Worm (Caenorhabditis elegans) whole organism, L2 larva: ENCODE measurements around the gene K08D8.12.

Experiments used
- C34F6.9 ChIP-seq: fragments of 150-350 bp; optimal IDR thresholded peaks from 2 replicates; lab custom pipeline; 2014; ENCODE audit warnings: missing biosample characterization, missing genetic modification characterization
- Y55F3AM.14 ChIP-seq: fragments of 200-800 bp; sonication (Bioruptor generic); optimal IDR thresholded peaks from 2 replicates; lab custom pipeline; 2018; ENCODE audit warnings: mild to moderate bottlenecking, missing genetic modification characterization, missing compliant biosample characterization
- ZK546.5 ChIP-seq: sonication (generic microtip); optimal IDR thresholded peaks from 2 replicates; lab custom pipeline; 2017; ENCODE audit warnings: missing biosample characterization, missing genetic modification characterization
- alr-1 ChIP-seq: fragments of 150-350 bp; optimal IDR thresholded peaks from 2 replicates; lab custom pipeline; 2014; ENCODE audit warnings: missing biosample characterization, missing genetic modification characterization
- aly-2 ChIP-seq: fragments of 150-350 bp; optimal IDR thresholded peaks from 2 replicates; lab custom pipeline; 2014; ENCODE audit warnings: missing biosample characterization, missing genetic modification characterization
- ama-1 ChIP-seq: fragments of 150-350 bp; optimal IDR thresholded peaks from 2 replicates; lab custom pipeline; 2018; ENCODE audit warnings: inconsistent platforms
- blmp-1 ChIP-seq: sonication (generic microtip); optimal IDR thresholded peaks from 2 replicates; lab custom pipeline; 2017; ENCODE audit warnings: missing genetic modification characterization, mild to moderate bottlenecking, missing compliant biosample characterization, antibody characterized with exemption, moderate library complexity; ENCODE audit not compliant: insufficient read depth
- ceh-82 ChIP-seq: fragments of 150-350 bp; optimal IDR thresholded peaks from 2 replicates; lab custom pipeline; 2014; ENCODE audit warnings: missing biosample characterization, missing genetic modification characterization
- elt-1 ChIP-seq: fragments of 150-350 bp; optimal IDR thresholded peaks from 2 replicates; lab custom pipeline; 2014; ENCODE audit warnings: missing biosample characterization, missing genetic modification characterization
- fos-1 ChIP-seq: fragments of 150-350 bp; optimal IDR thresholded peaks from 2 replicates; lab custom pipeline; 2014; ENCODE audit warnings: missing biosample characterization, missing genetic modification characterization
- gmeb-1 ChIP-seq: fragments of 150-350 bp; optimal IDR thresholded peaks from 2 replicates; lab custom pipeline; 2014; ENCODE audit warnings: missing biosample characterization, missing genetic modification characterization
- lin-39 ChIP-seq: fragments of 150-350 bp; optimal IDR thresholded peaks from 2 replicates; lab custom pipeline; 2014; ENCODE audit warnings: missing biosample characterization, missing genetic modification reagents, missing genetic modification characterization
- mab-5 ChIP-seq: fragments of 150-350 bp; optimal IDR thresholded peaks from 2 replicates; lab custom pipeline; 2014; ENCODE audit warnings: missing biosample characterization, missing genetic modification characterization
- mdl-1 ChIP-seq, 2 experiments: fragments of 150-350 bp in 1 of 2; sonication (generic microtip) in 1 of 2; optimal IDR thresholded peaks; 2 replicates each; lab custom pipeline; 2017; ENCODE audit warnings: missing biosample characterization in 2 of 2, missing genetic modification characterization in 2 of 2
- nhr-11 ChIP-seq: fragments of 150-350 bp; optimal IDR thresholded peaks from 2 replicates; lab custom pipeline; 2014; ENCODE audit warnings: missing biosample characterization, missing genetic modification characterization
- nhr-12 ChIP-seq: fragments of 150-350 bp; optimal IDR thresholded peaks from 2 replicates; lab custom pipeline; 2014; ENCODE audit warnings: missing biosample characterization, missing genetic modification characterization
- nhr-21 ChIP-seq: fragments of 150-350 bp; optimal IDR thresholded peaks from 2 replicates; lab custom pipeline; 2014; ENCODE audit warnings: missing biosample characterization, missing genetic modification characterization
- nhr-23 ChIP-seq: fragments of 150-350 bp; optimal IDR thresholded peaks from 2 replicates; lab custom pipeline; 2014; ENCODE audit warnings: missing biosample characterization, missing genetic modification reagents, missing genetic modification characterization
- nhr-25 ChIP-seq: fragments of 150-350 bp; sonication (generic microtip); optimal IDR thresholded peaks from 3 replicates; lab custom pipeline; 2014; ENCODE audit warnings: missing biosample characterization, missing genetic modification characterization
- nhr-6 ChIP-seq: fragments of 150-350 bp; optimal IDR thresholded peaks from 2 replicates; lab custom pipeline; 2014; ENCODE audit warnings: missing biosample characterization, missing genetic modification characterization
- nhr-77 ChIP-seq: fragments of 150-350 bp; optimal IDR thresholded peaks from 2 replicates; lab custom pipeline; 2014; ENCODE audit warnings: missing biosample characterization, missing genetic modification characterization
- peb-1 ChIP-seq: fragments of 150-350 bp; optimal IDR thresholded peaks from 2 replicates; lab custom pipeline; 2014; ENCODE audit warnings: missing biosample characterization, missing genetic modification characterization
- skn-1 ChIP-seq: sonication (generic microtip); optimal IDR thresholded peaks from 2 replicates; lab custom pipeline; 2017; ENCODE audit warnings: missing biosample characterization, missing genetic modification characterization
- sma-9 ChIP-seq, 2 experiments: fragments of 150-350 bp in 1 of 2; sonication (generic microtip) in 1 of 2; optimal IDR thresholded peaks; 2 replicates each; lab custom pipeline; 2014 to 2016; ENCODE audit warnings: missing genetic modification characterization in 2 of 2, mild to moderate bottlenecking in 1 of 2, missing biosample characterization in 1 of 2, missing compliant biosample characterization in 1 of 2, missing genetic modification reagents in 1 of 2, moderate library complexity in 1 of 2
- unc-39 ChIP-seq: fragments of 150-350 bp; optimal IDR thresholded peaks from 2 replicates; lab custom pipeline; 2014; ENCODE audit warnings: missing biosample characterization, missing genetic modification characterization
- unc-55 ChIP-seq: fragments of 150-350 bp; sonication (generic microtip); optimal IDR thresholded peaks from 3 replicates; lab custom pipeline; 2014; ENCODE audit warnings: missing biosample characterization, missing genetic modification reagents, missing genetic modification characterization
- unc-62 ChIP-seq: fragments of 150-350 bp; optimal IDR thresholded peaks from 2 replicates; lab custom pipeline; 2014; ENCODE audit warnings: missing biosample characterization, missing genetic modification reagents, missing genetic modification characterization
- ztf-11 ChIP-seq: sonication (generic microtip); optimal IDR thresholded peaks from 2 replicates; lab custom pipeline; 2017; ENCODE audit warnings: missing biosample characterization, missing genetic modification characterization

K08D8.12 gene

DNA sequence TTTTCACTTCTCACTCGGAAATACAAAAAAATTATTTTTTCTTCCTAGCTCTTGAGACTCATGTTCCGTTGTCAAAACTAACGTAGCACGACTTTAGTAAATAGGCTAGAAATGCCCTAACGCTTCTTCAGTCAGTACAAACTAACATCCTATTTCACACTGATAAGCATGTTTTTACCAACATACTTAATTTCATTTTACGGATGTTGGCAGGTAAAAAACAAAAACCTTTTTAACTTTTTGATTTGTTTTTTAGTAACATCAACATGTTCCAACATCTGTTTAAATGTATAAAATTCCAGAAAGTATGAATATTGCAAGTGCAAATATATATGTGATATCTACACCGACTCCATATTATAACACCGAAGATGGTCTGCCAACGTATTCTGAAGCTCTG lies 7.0 kb downstream of the K08D8.12 start, which contains the start of gene K08D8.10:
Gene K08D8.10 (plus strand): TSS at position 301 of the 400 bp plus-strand sequence.
- TF ChIP-seq nhr-23 (tag; lab: Kevin White, UChicago) (no peak), nhr-6 (no peak), nhr-25 (tag; lab: Kevin White, UChicago) (no peak), unc-55 (GFP tag; lab: Kevin White, UChicago) (no peak), nhr-11 (tag; lab: Kevin White, UChicago) (no peak), ama-1 (lab: Kevin White, UChicago) (no peak), nhr-12 (tag; lab: Kevin White, UChicago) (no peak), gmeb-1 (tag; lab: Kevin White, UChicago) (no peak), alr-1 (tag; lab: Kevin White, UChicago) (no peak), lin-39 (no peak), unc-39 (no peak), mab-5 (tag; lab: Kevin White, UChicago) (no peak), C34F6.9 (no peak), ztf-11 (tag; lab: Kevin White, UChicago) (no peak)

- TF ChIP-seq sma-9 (GFP tag; optimal IDR thresholded peaks at IDR 0.05; lab: Kevin White, UChicago) (peak; percentile 39), sma-9 (tag; optimal IDR thresholded peaks at IDR 0.05; lab: Kevin White, UChicago) (no peak), fos-1 (tag; lab: Kevin White, UChicago) (peak; percentile 69), nhr-6 (no peak)
These were observed 8.3 kb downstream of the K08D8.12 start for ce11 chrIV:12901602-12902001.

DNA sequence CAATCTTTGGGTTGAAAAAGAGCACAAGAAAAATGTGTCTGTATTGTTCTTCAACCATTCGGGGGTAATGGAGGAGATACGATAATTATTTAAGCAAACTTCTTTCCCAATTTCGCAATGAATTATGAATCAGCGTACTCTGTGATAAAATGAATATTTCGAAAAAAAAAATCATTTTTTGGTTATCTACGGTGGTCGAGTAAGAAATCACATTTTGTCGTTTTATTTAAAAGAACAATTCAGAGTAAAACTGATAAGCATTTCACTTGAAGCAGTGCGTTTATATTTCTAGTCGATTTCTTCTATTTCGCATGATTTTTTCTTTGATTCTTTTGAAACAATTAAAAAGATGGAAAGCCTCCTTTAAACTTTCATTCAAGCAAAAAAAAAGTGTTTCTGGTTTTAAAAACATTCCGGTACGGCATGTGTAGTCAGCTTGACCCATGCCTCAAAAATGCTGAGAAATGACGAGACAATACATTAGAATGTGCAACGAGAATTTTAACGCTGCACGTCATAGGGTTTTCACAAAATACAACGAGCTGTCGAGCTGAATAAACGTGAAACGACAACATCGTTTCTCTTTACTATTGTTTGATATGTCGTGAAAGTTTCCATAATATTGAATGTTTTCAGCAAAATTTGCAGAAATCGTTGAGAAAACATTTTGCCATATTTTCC lies 9.3 kb downstream of the K08D8.12 start, which contains the start of gene K08D8.2:
Gene K08D8.2 (plus strand): TSS at position 631 of the 681 bp plus-strand sequence.
- TF ChIP-seq nhr-21 (tag; lab: Kevin White, UChicago) (no peak), ceh-82 (no peak), aly-2 (no peak), mdl-1 (tag; optimal IDR thresholded peaks at IDR 0.05; lab: Kevin White, UChicago) (no peak), fos-1 (tag; lab: Kevin White, UChicago) (peak; percentile 66), C34F6.9 (no peak), unc-62 (GFP tag; lab: Kevin White, UChicago) (no peak), gmeb-1 (tag; lab: Kevin White, UChicago) (no peak)
- TF ChIP-seq, all 48 proteins: peak for 1

DNA sequence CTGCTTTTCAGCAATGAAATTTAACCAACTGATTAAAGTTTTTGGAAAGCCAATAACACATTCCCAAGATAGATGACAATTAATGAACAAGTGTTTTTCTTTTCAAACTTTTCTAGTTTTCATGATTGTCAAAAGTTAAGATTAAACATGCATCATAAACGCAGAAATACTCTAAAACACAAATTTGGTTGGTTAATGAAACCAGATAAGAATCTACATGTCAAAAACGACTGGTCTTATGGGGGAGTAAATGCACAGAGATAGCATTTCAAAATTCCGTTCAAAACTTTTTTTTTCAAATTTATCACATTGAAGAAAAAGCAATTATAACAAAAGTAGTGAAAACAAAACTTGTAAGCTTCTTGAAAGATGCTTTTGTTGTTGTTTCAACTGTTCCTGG lies 10.4 kb downstream of the K08D8.12 start:
- TF ChIP-seq fos-1 (tag; lab: Kevin White, UChicago) (peak; percentile 55), elt-1 (no peak)

- TF ChIP-seq ZK546.5 (tag; lab: Kevin White, UChicago), result no peak
- no peak for TF ChIP-seq unc-62 (GFP tag; lab: Kevin White, UChicago)
- TF ChIP-seq fos-1 (tag; lab: Kevin White, UChicago), result peak; percentile 89
- TF ChIP-seq skn-1 (tag; lab: Kevin White, UChicago), result peak; percentile 89
- TF ChIP-seq Y55F3AM.14 (GFP tag; lab: Kevin White, UChicago), result no peak
- peak; percentile 32 for TF ChIP-seq sma-9 (GFP tag; optimal IDR thresholded peaks at IDR 0.05; lab: Kevin White, UChicago)
- TF ChIP-seq sma-9 (tag; optimal IDR thresholded peaks at IDR 0.05; lab: Kevin White, UChicago), result no peak
These were observed 13.3 kb downstream of the K08D8.12 start, which contains the start of gene K08D8.3 for ce11 chrIV:12906529-12906928. Gene K08D8.3 (minus strand): TSS chrIV:12906659.

DNA sequence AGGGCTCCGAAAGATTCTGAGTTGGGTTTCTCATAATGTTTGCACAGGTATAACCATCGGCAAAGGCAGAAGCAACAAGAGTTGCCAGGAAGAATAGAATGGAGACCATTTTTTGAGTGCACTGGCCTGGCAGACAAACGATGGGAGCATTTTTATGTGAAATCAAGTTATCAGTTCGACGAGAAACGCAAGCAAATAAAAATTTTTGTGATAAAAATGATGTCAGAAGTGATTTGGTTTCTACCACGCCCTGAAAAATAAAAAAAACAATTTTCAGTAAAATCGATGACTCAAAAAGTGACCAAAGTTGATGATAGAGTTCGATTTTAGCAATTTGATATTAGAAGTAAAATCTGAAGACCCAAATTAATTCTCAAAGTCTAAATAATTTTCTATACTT lies 16.6 kb downstream of the K08D8.12 start, which contains the start of gene K08D8.4:
Gene K08D8.4 (minus strand): TSS at position 128 of the 400 bp plus-strand sequence.
- no peak for TF ChIP-seq aly-2
- peak; percentile 86 for TF ChIP-seq fos-1 (tag; lab: Kevin White, UChicago)

DNA sequence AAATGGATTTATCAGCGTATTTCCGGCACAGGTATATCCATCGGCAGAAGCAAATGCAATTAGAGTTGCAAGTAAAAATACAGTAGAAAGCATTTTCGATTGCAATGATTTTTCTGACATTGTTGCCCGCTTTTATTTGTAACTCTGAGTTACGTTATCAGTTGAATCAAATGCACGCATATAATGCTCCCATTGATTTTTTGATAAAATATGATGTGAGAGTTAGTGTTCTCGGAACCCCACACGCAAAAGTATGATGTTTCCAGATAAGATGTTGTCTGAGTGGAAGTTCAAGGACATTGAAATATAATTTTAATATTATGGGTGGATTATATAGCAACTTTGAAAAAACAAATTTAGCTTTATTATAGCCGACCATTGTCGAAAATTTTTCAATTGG lies 18.7 kb downstream of the K08D8.12 start, which contains the start of gene K08D8.5:
Gene K08D8.5 (minus strand): TSS at position 140 of the 400 bp plus-strand sequence.
- TF ChIP-seq nhr-77 (no peak), ZK546.5 (tag; lab: Kevin White, UChicago) (no peak), nhr-6 (no peak), peb-1 (no peak), blmp-1 (tag; lab: Kevin White, UChicago) (no peak), gmeb-1 (tag; lab: Kevin White, UChicago) (no peak), sma-9 (GFP tag; optimal IDR thresholded peaks at IDR 0.05; lab: Kevin White, UChicago) (peak; percentile 51), sma-9 (tag; optimal IDR thresholded peaks at IDR 0.05; lab: Kevin White, UChicago) (no peak), lin-39 (no peak), fos-1 (tag; lab: Kevin White, UChicago) (peak; percentile 79)
